Fruit fly (Drosophila melanogaster) whole organism, embryonic: Measurements from ENCODE around the gene CG14966.

Experiments used
- Awh ChIP-seq: fragments of 200-800 bp; sonication (Bioruptor generic); IDR thresholded peaks from 2 replicates; pipeline ENCODE4, ENCODE4 v1.3.6; 2022; ENCODE audit warnings: missing biosample characterization, missing genetic modification characterization
- C15 ChIP-seq: fragments of 200-800 bp; sonication (Bioruptor generic); IDR thresholded peaks from 3 replicates; pipeline ENCODE4 v1.3.6; 2022; ENCODE audit warnings: missing biosample characterization, missing genetic modification characterization
- CG10147 ChIP-seq: fragments of 200-800 bp; sonication (Bioruptor generic); optimal IDR thresholded peaks from 2 replicates; lab custom pipeline; 2019; ENCODE audit warnings: missing biosample characterization, mild to moderate bottlenecking, missing genetic modification characterization, moderate library complexity
- CG10979 ChIP-seq: fragments of 200-800 bp; sonication (Bioruptor generic); optimal IDR thresholded peaks from 2 replicates; lab custom pipeline; 2018; ENCODE audit warnings: missing biosample characterization, mild to moderate bottlenecking, missing genetic modification characterization, moderate library complexity
- CG11085 ChIP-seq: fragments of 200-800 bp; sonication (Bioruptor generic); IDR thresholded peaks from 2 replicates; pipeline ENCODE4 v1.3.6; 2022; ENCODE audit warnings: missing biosample characterization, missing genetic modification characterization
- CG11504 ChIP-seq: fragments of 200-800 bp; sonication (Bioruptor generic); optimal IDR thresholded peaks from 3 replicates; lab custom pipeline; 2019; ENCODE audit warnings: missing biosample characterization, mild to moderate bottlenecking, missing genetic modification characterization, moderate library complexity
- CG12104 ChIP-seq: fragments of 200-800 bp; sonication (Bioruptor generic); optimal IDR thresholded peaks from 3 replicates; lab custom pipeline; 2016; ENCODE audit warnings: missing biosample characterization, missing genetic modification characterization
- CG12299 ChIP-seq: fragments of 200-800 bp; sonication (Bioruptor generic); optimal IDR thresholded peaks from 2 replicates; lab custom pipeline; 2018; ENCODE audit warnings: missing biosample characterization, mild to moderate bottlenecking, missing genetic modification characterization
- CG12391 ChIP-seq: fragments of 200-800 bp; sonication (Bioruptor generic); optimal IDR thresholded peaks from 3 replicates; lab custom pipeline; 2018; ENCODE audit warnings: missing biosample characterization, mild to moderate bottlenecking, missing genetic modification characterization, moderate library complexity
- CG12769 ChIP-seq: fragments of 200-800 bp; sonication (Bioruptor generic); optimal IDR thresholded peaks from 2 replicates; lab custom pipeline; 2019; ENCODE audit warnings: missing biosample characterization, mild to moderate bottlenecking, missing genetic modification characterization, moderate library complexity
- CG12942 ChIP-seq: fragments of 200-800 bp; sonication (Bioruptor generic); optimal IDR thresholded peaks from 3 replicates; lab custom pipeline; 2016; ENCODE audit warnings: missing biosample characterization, missing genetic modification characterization
- CG14710 ChIP-seq: fragments of 200-800 bp; sonication (Bioruptor generic); optimal IDR thresholded peaks from 3 replicates; lab custom pipeline; 2019; ENCODE audit warnings: missing biosample characterization, mild to moderate bottlenecking, missing genetic modification characterization, moderate library complexity
- CG15011 ChIP-seq: fragments of 200-800 bp; sonication (Bioruptor generic); optimal IDR thresholded peaks from 3 replicates; lab custom pipeline; 2018; ENCODE audit warnings: missing biosample characterization, mild to moderate bottlenecking, missing genetic modification characterization
- CG1529 ChIP-seq: fragments of 200-800 bp; sonication (Bioruptor generic); optimal IDR thresholded peaks from 3 replicates; lab custom pipeline; 2018; ENCODE audit warnings: missing biosample characterization, missing genetic modification characterization
- CG1602 ChIP-seq: fragments of 200-800 bp; sonication (Bioruptor generic); optimal IDR thresholded peaks from 3 replicates; lab custom pipeline; 2016; ENCODE audit warnings: missing biosample characterization, missing genetic modification characterization
- CG17361 ChIP-seq: fragments of 200-800 bp; sonication (Bioruptor generic); IDR thresholded peaks from 3 replicates; pipeline ENCODE4 v1.3.6; 2022; ENCODE audit warnings: missing biosample characterization, missing genetic modification characterization
- CG18262 ChIP-seq: fragments of 200-800 bp; optimal IDR thresholded peaks from 3 replicates; lab custom pipeline; 2019; ENCODE audit warnings: missing biosample characterization, mild to moderate bottlenecking, missing genetic modification characterization, moderate library complexity
- CG1832 ChIP-seq: fragments of 200-800 bp; sonication (Bioruptor generic); optimal IDR thresholded peaks from 2 replicates; lab custom pipeline; 2017; ENCODE audit warnings: missing biosample characterization, mild to moderate bottlenecking, missing genetic modification characterization, inconsistent platforms
- CG3065 ChIP-seq: fragments of 200-800 bp; sonication (Bioruptor generic); optimal IDR thresholded peaks from 2 replicates; lab custom pipeline; 2016; ENCODE audit warnings: missing biosample characterization, missing genetic modification characterization
- CG31224 ChIP-seq: fragments of 200-800 bp; sonication (Bioruptor generic); IDR thresholded peaks from 2 replicates; pipeline ENCODE4 v1.3.6; 2022; ENCODE audit warnings: missing biosample characterization, missing genetic modification characterization
- CG31388 ChIP-seq: fragments of 200-800 bp; sonication (Bioruptor generic); optimal IDR thresholded peaks from 2 replicates; lab custom pipeline; 2016; ENCODE audit warnings: missing biosample characterization, missing genetic modification characterization
- CG3407 ChIP-seq: fragments of 200-800 bp; sonication (Bioruptor generic); optimal IDR thresholded peaks from 2 replicates; lab custom pipeline; 2018; ENCODE audit warnings: missing biosample characterization, mild to moderate bottlenecking, missing genetic modification characterization
- CG34422 ChIP-seq: fragments of 200-800 bp; sonication (Bioruptor generic); IDR thresholded peaks from 3 replicates; pipeline ENCODE4 v1.3.6; 2022; ENCODE audit warnings: missing biosample characterization, missing genetic modification characterization
- CG6254 ChIP-seq: fragments of 200-800 bp; sonication (Bioruptor generic); optimal IDR thresholded peaks from 3 replicates; lab custom pipeline; 2017; ENCODE audit warnings: mild to moderate bottlenecking, missing biosample characterization, missing genetic modification reagents, missing genetic modification characterization
- CG6854 ChIP-seq: fragments of 200-800 bp; sonication (Bioruptor generic); optimal IDR thresholded peaks from 3 replicates; lab custom pipeline; 2017; ENCODE audit warnings: missing biosample characterization, mild to moderate bottlenecking, missing genetic modification characterization
- CG7928 ChIP-seq: fragments of 200-800 bp; sonication (Bioruptor generic); optimal IDR thresholded peaks from 2 replicates; lab custom pipeline; 2017; ENCODE audit warnings: missing biosample characterization, mild to moderate bottlenecking, missing genetic modification characterization
- CG8944 ChIP-seq: fragments of 200-800 bp; sonication (Bioruptor generic); optimal IDR thresholded peaks from 3 replicates; lab custom pipeline; 2016; ENCODE audit warnings: missing biosample characterization, missing genetic modification characterization
- CG9727 ChIP-seq: fragments of 200-800 bp; sonication (Bioruptor generic); optimal IDR thresholded peaks from 3 replicates; lab custom pipeline; 2017; ENCODE audit warnings: missing biosample characterization, mild to moderate bottlenecking, missing genetic modification characterization
- CG9876 ChIP-seq: fragments of 200-800 bp; sonication (Bioruptor generic); optimal IDR thresholded peaks from 2 replicates; lab custom pipeline; 2016; ENCODE audit warnings: missing biosample characterization, missing genetic modification characterization
- CkIIα-i1 ChIP-seq: fragments of 200-800 bp; sonication (Bioruptor generic); IDR thresholded peaks from 2 replicates; pipeline ENCODE4 v1.3.6; 2022; ENCODE audit warnings: missing biosample characterization, missing genetic modification characterization
- Eip74EF ChIP-seq, 2 experiments: fragments of 200-800 bp in 1 of 2; fragments of >200 bp in 1 of 2; sonication (Bioruptor generic) in 1 of 2; optimal IDR thresholded peaks; 2 replicates each; lab custom pipeline; 2017 to 2019; ENCODE audit warnings: missing biosample characterization in 2 of 2, missing genetic modification characterization in 2 of 2, mild to moderate bottlenecking in 1 of 2, moderate library complexity in 1 of 2
- HLH4C ChIP-seq: fragments of 200-800 bp; sonication (Bioruptor generic); IDR thresholded peaks from 3 replicates; pipeline ENCODE4 v1.3.6; 2022; ENCODE audit warnings: missing biosample characterization, missing genetic modification characterization; ENCODE audit not compliant: partially characterized antibody
- Hsf ChIP-seq: fragments of 200-800 bp; sonication (Bioruptor generic); optimal IDR thresholded peaks from 3 replicates; lab custom pipeline; 2016; ENCODE audit warnings: missing biosample characterization, missing genetic modification characterization
- Max ChIP-seq: fragments of 200-800 bp; sonication (Bioruptor generic); optimal IDR thresholded peaks from 2 replicates; lab custom pipeline; 2016; ENCODE audit warnings: missing biosample characterization, mild to moderate bottlenecking, missing genetic modification characterization
- Side ChIP-seq: fragments of 200-800 bp; sonication (Bioruptor generic); optimal IDR thresholded peaks from 2 replicates; lab custom pipeline; 2016; ENCODE audit warnings: missing biosample characterization, missing genetic modification characterization
- ab ChIP-seq: fragments of 200-800 bp; sonication (Bioruptor generic); optimal IDR thresholded peaks from 2 replicates; lab custom pipeline; 2016; ENCODE audit warnings: missing biosample characterization, missing genetic modification characterization
- abd-A ChIP-seq: fragments of 200-800 bp; sonication (Bioruptor generic); optimal IDR thresholded peaks from 3 replicates; lab custom pipeline; 2019; ENCODE audit warnings: missing biosample characterization, mild to moderate bottlenecking, missing genetic modification characterization, moderate library complexity
- cas ChIP-seq: fragments of 200-800 bp; sonication (Bioruptor generic); IDR thresholded peaks from 2 replicates; pipeline ENCODE4 v1.3.6; 2022; ENCODE audit warnings: missing biosample characterization, missing genetic modification characterization
- dimm ChIP-seq: fragments of 200-800 bp; sonication (Bioruptor generic); IDR thresholded peaks from 2 replicates; pipeline ENCODE4 v1.3.6; 2022; ENCODE audit warnings: missing biosample characterization, missing genetic modification characterization
- dmrt99B ChIP-seq: fragments of 200-800 bp; sonication (Bioruptor generic); optimal IDR thresholded peaks from 2 replicates; lab custom pipeline; 2018; ENCODE audit warnings: missing biosample characterization, mild to moderate bottlenecking, missing genetic modification characterization, moderate library complexity
- en ChIP-seq: fragments of 200-800 bp; sonication (Bioruptor generic); optimal IDR thresholded peaks from 2 replicates; lab custom pipeline; 2016; ENCODE audit warnings: missing biosample characterization, missing genetic modification characterization
- eyg ChIP-seq: fragments of 200-800 bp; sonication (Bioruptor generic); optimal IDR thresholded peaks from 3 replicates; lab custom pipeline; 2016; ENCODE audit warnings: missing biosample characterization, missing genetic modification characterization
- fru ChIP-seq: fragments of >200 bp; optimal IDR thresholded peaks from 2 replicates; lab custom pipeline; 2017
- gsb ChIP-seq: fragments of 200-800 bp; sonication (Bioruptor generic); IDR thresholded peaks from 2 replicates; pipeline ENCODE4 v1.3.6; 2022; ENCODE audit warnings: missing biosample characterization, missing genetic modification characterization
- gt ChIP-seq: fragments of 200-800 bp; sonication (Bioruptor generic); IDR thresholded peaks from 2 replicates; pipeline ENCODE4 v1.3.6; 2022; ENCODE audit warnings: missing biosample characterization, missing genetic modification characterization
- lab ChIP-seq: fragments of 200-800 bp; sonication (Bioruptor generic); optimal IDR thresholded peaks from 3 replicates; lab custom pipeline; 2017; ENCODE audit warnings: missing biosample characterization, missing genetic modification characterization, mild to moderate bottlenecking, moderate library complexity, missing genetic modification reagents
- luna ChIP-seq: fragments of 200-800 bp; sonication (Bioruptor generic); optimal IDR thresholded peaks from 2 replicates; lab custom pipeline; 2016; ENCODE audit warnings: missing biosample characterization, missing genetic modification characterization
- mirr ChIP-seq: fragments of 200-800 bp; sonication (Bioruptor generic); optimal IDR thresholded peaks from 3 replicates; lab custom pipeline; 2018; ENCODE audit warnings: missing biosample characterization, mild to moderate bottlenecking, missing genetic modification characterization
- sr ChIP-seq: fragments of 200-800 bp; sonication (Bioruptor generic); IDR thresholded peaks from 3 replicates; pipeline ENCODE4 v1.3.6; 2022; ENCODE audit warnings: missing biosample characterization, missing genetic modification characterization
- tna ChIP-seq: fragments of 200-800 bp; sonication (Bioruptor generic); IDR thresholded peaks from 2 replicates; pipeline ENCODE4 v1.3.6; 2022; ENCODE audit warnings: missing biosample characterization, missing genetic modification characterization; ENCODE audit not compliant: partially characterized antibody
- unpg ChIP-seq: fragments of 200-800 bp; sonication (Bioruptor generic); optimal IDR thresholded peaks from 3 replicates; lab custom pipeline; 2018; ENCODE audit warnings: missing biosample characterization, mild to moderate bottlenecking, missing genetic modification characterization, moderate library complexity
- zen2 ChIP-seq: fragments of 200-800 bp; sonication (Bioruptor generic); IDR thresholded peaks from 3 replicates; pipeline ENCODE4 v1.3.6; 2022; ENCODE audit warnings: missing biosample characterization, missing genetic modification characterization; ENCODE audit not compliant: partially characterized antibody

The CG14966 gene

dm6 chr3L:3197464-3197863 is at the start of gene CG14966 (continued):
- TF ChIP-seq CG11504 (tag; lab: Kevin White, UChicago) (peak; percentile 32), CG12769 (peak; percentile 44), Max (GFP tag; lab: Kevin White, UChicago) (peak; percentile 36), fru (no peak), CG3065 (no peak), gt (GFP tag; lab: Robert Waterston, UW) (no peak), mirr (GFP tag; lab: Kevin White, UChicago) (peak; percentile 30), CG7928 (GFP tag; lab: Kevin White, UChicago) (peak; percentile 97), zen2 (GFP tag; lab: Robert Waterston, UW) (peak; percentile 80), Eip74EF (GFP tag; optimal IDR thresholded peaks at IDR 0.05; lab: Kevin White, UChicago) (no peak), CG31224 (GFP tag; lab: Robert Waterston, UW) (no peak), CG11085 (GFP tag; lab: Robert Waterston, UW) (no peak), CG12391 (tag; lab: Kevin White, UChicago) (peak; percentile 33), C15 (GFP tag; lab: Robert Waterston, UW) (no peak), CG8944 (no peak), ab (GFP tag; lab: Kevin White, UChicago) (no peak), CG31388 (GFP tag; lab: Kevin White, UChicago) (no peak), CG12942 (GFP tag; lab: Kevin White, UChicago) (no peak), Hsf (GFP tag; lab: Kevin White, UChicago) (peak; percentile 15), CG3407 (no peak), CG1529 (GFP tag; lab: Kevin White, UChicago) (no peak), tna (GFP tag; lab: Robert Waterston, UW) (peak; percentile 51; the same call in 1 of the 2 replicates), CG15011 (GFP tag; lab: Kevin White, UChicago) (no peak), CG9727 (GFP tag; lab: Kevin White, UChicago) (no peak), CG12104 (no peak), CG9876 (GFP tag; lab: Kevin White, UChicago) (no peak), lab (peak; percentile 14), cas (no peak), dimm (GFP tag; lab: Robert Waterston, UW) (no peak), luna (GFP tag; lab: Kevin White, UChicago) (peak; percentile 43), eyg (GFP tag; lab: Kevin White, UChicago) (no peak), CG34422 (peak; percentile 87; the same call in 2 of the 3 replicates), unpg (GFP tag; lab: Kevin White, UChicago) (peak; percentile 4), CG10979 (tag; lab: Kevin White, UChicago) (peak; percentile 1), CG18262 (tag; lab: Kevin White, UChicago) (peak; percentile 7), CG1602 (no peak), CG6254 (GFP tag; lab: Kevin White, UChicago) (no peak), CG1832 (no peak), CG17361 (GFP tag; lab: Robert Waterston, UW) (0 out of 3 replicates have a peak, but pooled peaks have one; percentile 24), en (no peak), Side (GFP tag; lab: Kevin White, UChicago) (peak; percentile 25), CkIIα-i1 (no peak), CG10147 (GFP tag; lab: Kevin White, UChicago) (peak; percentile 5), dmrt99B (tag; lab: Kevin White, UChicago) (no peak), CG14710 (tag; lab: Kevin White, UChicago) (peak; percentile 57), abd-A (tag; lab: Kevin White, UChicago) (no peak), sr (no peak), gsb (no peak), CG12299 (no peak), CG6854 (no peak), Awh (GFP tag; lab: Robert Waterston, UW) (no peak), HLH4C (GFP tag; lab: Robert Waterston, UW) (peak; percentile 76)
